Worm (Caenorhabditis elegans) whole organism, L4/young adult: ENCODE data around the gene F09G2.8.

Experiments used
- W03F9.2 ChIP-seq: fragments of 150-350 bp; optimal IDR thresholded peaks from 2 replicates; lab custom pipeline; 2014; ENCODE audit warnings: missing biosample characterization, missing genetic modification characterization
- him-1 ChIP-seq: sonication (generic microtip); optimal IDR thresholded peaks from 2 replicates; lab custom pipeline; 2016; ENCODE audit warnings: missing genotype, missing genetic modification reagents, missing genetic modification characterization, missing compliant biosample characterization

DNA sequence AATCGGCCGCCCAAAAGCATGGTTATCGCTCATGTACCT is 43.5 kb upstream of the F09G2.8 start, which contains the start of gene hpo-9:
- no peak for TF ChIP-seq him-1 (tag; lab: Kevin White, UChicago)
- TF ChIP-seq W03F9.2, result no peak
